Worm (Caenorhabditis elegans): ENCODE data around the gene T24H7.8.

DNA sequence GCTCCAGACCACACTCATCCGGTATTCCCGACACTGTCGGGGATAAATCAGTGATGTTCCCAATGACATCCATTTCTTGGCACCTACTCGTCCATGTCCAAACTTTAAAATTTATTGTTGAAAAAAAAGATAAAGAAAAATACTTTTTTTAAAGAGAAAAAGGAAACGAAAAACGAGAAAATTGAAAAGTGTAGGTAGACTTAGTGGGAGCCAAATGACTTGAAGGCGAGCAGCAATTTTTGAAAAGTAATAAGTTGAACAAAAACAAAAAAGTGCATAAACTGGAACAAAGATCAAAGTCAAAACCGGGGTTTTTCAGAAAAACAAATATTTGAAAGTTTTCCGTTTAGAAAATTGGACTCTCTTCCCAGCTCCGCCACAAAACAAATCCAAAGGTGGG lies 33.7 kb upstream of the T24H7.8 start, which contains the start of gene daf-37:
- TF ChIP-seq ceh-39 (tag; optimal IDR thresholded peaks at IDR 0.05) (no peak), lsy-2 (tag; optimal IDR thresholded peaks at IDR 0.05) (no peak), lin-32 (GFP tag; optimal IDR thresholded peaks at IDR 0.05) (no peak), ceh-43 (GFP tag; optimal IDR thresholded peaks at IDR 0.05) (no peak), blmp-1 (tag; optimal IDR thresholded peaks at IDR 0.05) (no peak), lin-13 (tag; optimal IDR thresholded peaks at IDR 0.05) (no peak), nhr-76 (tag; optimal IDR thresholded peaks at IDR 0.05) (no peak), nhr-28 (tag; optimal IDR thresholded peaks at IDR 0.05) (no peak), mab-5 (tag; optimal IDR thresholded peaks at IDR 0.05) (no peak), sptf-1 (tag; optimal IDR thresholded peaks at IDR 0.05) (no peak), ces-1 (GFP tag; optimal IDR thresholded peaks at IDR 0.05) (no peak), nhr-12 (tag; optimal IDR thresholded peaks at IDR 0.05) (no peak), snpc-4 (tag; optimal IDR thresholded peaks at IDR 0.05) (no peak)
